Fruit fly (Drosophila melanogaster) Kc167 (cell line): ENCODE data around the gene CG43897.

ENCODE experiments used
- Myc ChIP-seq: fragments of >200 bp; optimal IDR thresholded peaks from 2 replicates; lab custom pipeline; 2017; ENCODE audit warnings: missing external identifiers
- h ChIP-seq: fragments of >200 bp; optimal IDR thresholded peaks from 3 replicates; lab custom pipeline; 2018; ENCODE audit warnings: missing external identifiers
- insv ChIP-seq: fragments of >200 bp; optimal IDR thresholded peaks from 3 replicates; lab custom pipeline; 2018; ENCODE audit warnings: missing external identifiers
- psq ChIP-seq: fragments of >200 bp; optimal IDR thresholded peaks from 2 replicates; lab custom pipeline; 2017; ENCODE audit warnings: missing external identifiers

DNA sequence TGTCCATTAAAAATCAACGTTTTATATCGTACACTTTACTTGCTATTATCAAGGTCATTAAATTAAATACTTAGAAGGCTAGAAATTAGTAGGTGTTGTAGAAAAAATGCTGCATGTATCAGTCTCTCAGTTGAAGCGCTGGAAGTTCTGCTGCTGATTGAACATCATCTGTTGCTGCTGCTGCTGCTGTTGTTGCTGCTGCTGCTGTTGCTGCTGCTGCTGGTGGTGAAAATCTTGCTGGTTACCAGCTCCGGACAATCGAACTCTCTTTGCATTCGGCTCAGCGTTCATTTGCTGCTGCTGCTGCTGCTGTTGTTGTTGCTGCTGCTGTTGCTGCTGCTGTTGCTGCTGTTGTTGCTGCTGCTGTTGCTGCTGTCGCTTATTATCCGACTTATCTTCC is 23.4 kb downstream of the CG43897 start:
- TF ChIP-seq insv (lab: Kevin White, UChicago) (no peak), h (lab: Kevin White, UChicago) (no peak), Myc (lab: Kevin White, UChicago) (no peak), psq (lab: Kevin White, UChicago) (no peak)
